Worm (Caenorhabditis elegans) whole organism, late embryonic: Measurements from ENCODE around the gene mec-14.

Source experiments
- C08G9.2 ChIP-seq: sonication (generic microtip); optimal IDR thresholded peaks from 2 replicates; lab custom pipeline; 2016; ENCODE audit warnings: mild to moderate bottlenecking, missing genetic modification characterization, moderate library complexity, missing compliant biosample characterization
- eyg-1 ChIP-seq: sonication (generic microtip); optimal IDR thresholded peaks from 2 replicates; lab custom pipeline; 2016; ENCODE audit warnings: missing genotype, missing genetic modification characterization, missing compliant biosample characterization
- hlh-30 ChIP-seq: sonication (generic microtip); optimal IDR thresholded peaks from 2 replicates; lab custom pipeline; 2017; ENCODE audit warnings: antibody characterized with exemption, missing genetic modification characterization, missing compliant biosample characterization; ENCODE audit not compliant: insufficient read depth
- lin-11 ChIP-seq: fragments of 200-800 bp; sonication (Bioruptor generic); optimal IDR thresholded peaks from 2 replicates; lab custom pipeline; 2018; ENCODE audit warnings: mild to moderate bottlenecking, missing genetic modification characterization, missing compliant biosample characterization
- nhr-11 ChIP-seq: fragments of 150-350 bp; optimal IDR thresholded peaks from 2 replicates; lab custom pipeline; 2014; ENCODE audit warnings: missing biosample characterization, missing genetic modification characterization
- pha-4 ChIP-seq: fragments of 150-350 bp; optimal IDR thresholded peaks from 2 replicates; lab custom pipeline; 2018; ENCODE audit warnings: missing biosample characterization, missing genetic modification reagents, missing genetic modification characterization
- rnt-1 ChIP-seq: sonication (generic microtip); optimal IDR thresholded peaks from 2 replicates; lab custom pipeline; 2016; ENCODE audit warnings: missing genetic modification characterization, missing compliant biosample characterization
- sox-4 ChIP-seq: sonication (generic microtip); optimal IDR thresholded peaks from 2 replicates; lab custom pipeline; 2017; ENCODE audit warnings: mild to moderate bottlenecking, missing genetic modification characterization, inconsistent platforms, missing compliant biosample characterization
- zip-5 ChIP-seq: sonication (generic microtip); optimal IDR thresholded peaks from 2 replicates; lab custom pipeline; 2016; ENCODE audit warnings: missing genetic modification characterization, missing compliant biosample characterization

DNA sequence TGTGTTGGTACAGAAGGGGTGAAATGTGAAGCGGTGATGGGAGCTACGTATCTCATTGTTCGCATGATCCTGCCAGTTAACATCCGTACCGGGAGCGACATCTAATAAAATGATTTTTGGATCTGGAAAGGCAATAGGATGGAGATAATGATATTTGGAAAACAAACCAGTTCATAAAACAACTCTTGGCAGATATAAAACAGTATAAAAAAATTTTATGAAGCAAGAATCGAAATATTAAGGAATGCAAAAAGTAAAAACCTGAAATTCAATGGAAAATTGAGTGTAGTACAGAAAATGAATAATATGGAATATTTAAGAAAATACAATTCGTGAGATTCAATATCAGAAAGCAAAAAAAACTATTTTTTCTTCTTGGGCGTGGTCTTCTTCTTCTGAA is 33.8 kb upstream of the mec-14 start, which contains the start of gene hsp-75:
- TF ChIP-seq lin-11 (tag; lab: Kevin White, UChicago) (no peak), C08G9.2 (tag; lab: Kevin White, UChicago) (no peak), eyg-1 (tag; lab: Kevin White, UChicago) (no peak), pha-4 (tag; lab: Kevin White, UChicago) (no peak), rnt-1 (no peak), nhr-11 (tag; lab: Kevin White, UChicago) (no peak), zip-5 (no peak), hlh-30 (no peak), sox-4 (tag; lab: Kevin White, UChicago) (no peak)
